Fruit fly (Drosophila melanogaster) S2 (cell line): Measurements from ENCODE around the gene crb.

Experiments
- CG8478 ChIP-seq: fragments of >200 bp; optimal IDR thresholded peaks from 2 replicates; lab custom pipeline; 2018
- CTCF ChIP-seq, 2 experiments: fragments of >200 bp; optimal IDR thresholded peaks; 2 replicates each; lab custom pipeline; 2018

DNA sequence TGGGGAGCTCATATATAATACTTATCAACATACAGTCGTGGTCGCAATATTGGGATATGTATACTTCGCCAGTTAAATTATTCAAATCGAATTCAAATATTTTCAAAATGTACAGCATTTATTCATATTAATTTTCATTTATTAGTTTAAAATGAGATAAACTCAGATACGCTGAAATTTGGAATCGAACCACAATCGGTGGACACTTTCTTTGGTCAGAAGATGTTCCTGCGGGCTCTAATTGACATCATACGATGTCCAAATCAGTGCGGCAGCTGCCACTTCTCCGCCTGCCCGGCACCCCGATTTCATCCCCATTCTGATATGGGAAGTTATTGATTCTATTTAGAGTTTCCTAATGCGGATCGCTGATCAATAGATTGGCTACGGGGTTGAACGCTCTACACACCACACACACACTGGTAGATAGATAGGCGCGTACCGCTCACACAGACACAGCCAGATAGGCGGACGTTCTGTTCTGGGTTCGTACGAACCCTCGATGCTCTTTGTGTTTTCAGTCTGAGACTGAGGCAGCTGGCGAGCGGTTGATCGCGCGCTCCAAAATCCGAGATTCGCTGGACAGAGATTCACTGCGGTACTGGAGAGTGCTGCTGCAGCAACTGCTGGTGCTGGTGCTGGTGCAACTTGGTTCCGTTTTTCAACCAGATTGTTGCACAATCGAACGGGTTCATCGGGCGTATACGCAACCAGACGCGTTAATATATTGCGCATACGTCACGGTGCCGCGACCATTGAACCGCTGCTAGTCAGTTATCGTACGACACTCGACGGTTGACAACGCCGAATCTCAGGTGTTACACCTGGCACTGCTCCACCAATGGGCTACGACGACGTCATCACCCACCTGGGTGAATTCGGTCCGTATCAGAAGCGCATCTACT lies 18.5 kb upstream of the crb start, which contains the start of gene Orct:
- TF ChIP-seq CG8478 (lab: Kevin White, UChicago) (no peak), CTCF (optimal IDR thresholded peaks at IDR 0.05; lab: Kevin White, UChicago) (no peak)
